Worm (Caenorhabditis elegans) whole organism, young adult: ENCODE measurements around the gene T05E12.9.

Experiments used
- B0019.2 ChIP-seq: fragments of 200-800 bp; sonication (Bioruptor generic); conservative IDR thresholded peaks from 2 replicates; pipeline ENCODE4 v1.3.6; 2022; ENCODE audit warnings: missing genetic modification reagents, missing genetic modification characterization, missing compliant biosample characterization
- B0261.1 ChIP-seq: sonication (generic microtip); optimal IDR thresholded peaks from 2 replicates; lab custom pipeline; 2016; ENCODE audit warnings: mild to moderate bottlenecking, missing genetic modification characterization, moderate library complexity, missing compliant biosample characterization
- C06A6.2 ChIP-seq: fragments of 200-800 bp; sonication (Bioruptor generic); conservative IDR thresholded peaks from 2 replicates; pipeline ENCODE4 v1.3.6; 2022; ENCODE audit warnings: missing genetic modification characterization, missing compliant biosample characterization
- F10E7.11 ChIP-seq: sonication (generic microtip); optimal IDR thresholded peaks from 2 replicates; lab custom pipeline; 2017; ENCODE audit warnings: mild to moderate bottlenecking, missing genetic modification characterization, moderate library complexity, missing compliant biosample characterization
- F37B4.10 ChIP-seq: fragments of 200-800 bp; sonication (Bioruptor generic); IDR thresholded peaks from 2 replicates; pipeline ENCODE4 v1.3.6; 2022; ENCODE audit warnings: missing genetic modification characterization, missing compliant biosample characterization
- F39B2.1 ChIP-seq: fragments of 200-800 bp; sonication (Bioruptor generic); IDR thresholded peaks from 2 replicates; pipeline ENCODE4 v1.3.6; 2022; ENCODE audit warnings: missing genetic modification reagents, missing genetic modification characterization, missing compliant biosample characterization
- Y79H2A.3 ChIP-seq: fragments of 200-800 bp; sonication (Bioruptor generic); conservative IDR thresholded peaks from 2 replicates; pipeline ENCODE4 v1.3.6; 2022; ENCODE audit warnings: missing genetic modification reagents, missing genetic modification characterization, missing compliant biosample characterization
- ceh-100 ChIP-seq: fragments of 200-800 bp; sonication (Bioruptor generic); IDR thresholded peaks from 2 replicates; pipeline ENCODE4 v1.3.6; 2022; ENCODE audit warnings: missing genetic modification reagents, missing genetic modification characterization, missing compliant biosample characterization
- ceh-79 ChIP-seq: sonication (generic microtip); optimal IDR thresholded peaks from 2 replicates; lab custom pipeline; 2017; ENCODE audit warnings: mild to moderate bottlenecking, missing genetic modification characterization, missing compliant biosample characterization
- egl-44 ChIP-seq: fragments of 200-800 bp; sonication (Bioruptor generic); IDR thresholded peaks from 2 replicates; pipeline ENCODE4 v1.3.6; 2022; ENCODE audit warnings: missing genetic modification reagents, missing genetic modification characterization, missing compliant biosample characterization
- egrh-3 ChIP-seq: fragments of 200-800 bp; sonication (Bioruptor generic); IDR thresholded peaks from 2 replicates; pipeline ENCODE4 v1.3.6; 2022; ENCODE audit warnings: missing genetic modification reagents, missing genetic modification characterization, missing compliant biosample characterization
- hlh-12 ChIP-seq: sonication (generic microtip); optimal IDR thresholded peaks from 2 replicates; lab custom pipeline; 2016; ENCODE audit warnings: missing genetic modification characterization, missing compliant biosample characterization
- hlh-26 ChIP-seq: fragments of 200-800 bp; sonication (Bioruptor generic); conservative IDR thresholded peaks from 2 replicates; pipeline ENCODE4 v1.3.6; 2022; ENCODE audit warnings: missing genetic modification reagents, missing genetic modification characterization, missing compliant biosample characterization
- hmg-1.2 ChIP-seq: fragments of 200-800 bp; sonication (Bioruptor generic); IDR thresholded peaks from 2 replicates; pipeline ENCODE4 v1.3.6; 2022; ENCODE audit warnings: missing genetic modification reagents, missing genetic modification characterization, missing compliant biosample characterization
- hsf-1 ChIP-seq: fragments of 200-800 bp; sonication (Bioruptor generic); IDR thresholded peaks from 2 replicates; pipeline ENCODE4 v1.3.6; 2022; ENCODE audit warnings: missing genetic modification reagents, missing genetic modification characterization, missing compliant biosample characterization
- lin-54 ChIP-seq: fragments of 200-800 bp; sonication (Bioruptor generic); optimal IDR thresholded peaks from 2 replicates; lab custom pipeline; 2018; ENCODE audit warnings: mild to moderate bottlenecking, missing genetic modification characterization, missing compliant biosample characterization
- lsl-1 ChIP-seq: fragments of 200-800 bp; sonication (Bioruptor generic); optimal IDR thresholded peaks from 2 replicates; lab custom pipeline; 2018; ENCODE audit warnings: mild to moderate bottlenecking, missing genetic modification characterization, moderate library complexity, missing compliant biosample characterization
- lsy-27 ChIP-seq: sonication (generic microtip); optimal IDR thresholded peaks from 2 replicates; lab custom pipeline; 2017; ENCODE audit warnings: missing genetic modification characterization, mild to moderate bottlenecking, missing compliant biosample characterization, antibody characterized with exemption, missing genotype, borderline replicate concordance; ENCODE audit not compliant: insufficient read depth
- madf-3 ChIP-seq: fragments of 200-800 bp; sonication (Bioruptor generic); IDR thresholded peaks from 2 replicates; pipeline ENCODE4 v1.3.6; 2022; ENCODE audit warnings: missing genetic modification reagents, missing genetic modification characterization, missing compliant biosample characterization
- madf-6 ChIP-seq: fragments of 200-800 bp; sonication (Bioruptor generic); IDR thresholded peaks from 2 replicates; pipeline ENCODE4 v1.3.6; 2022; ENCODE audit warnings: missing genetic modification reagents, missing genetic modification characterization, missing compliant biosample characterization
- madf-8 ChIP-seq: fragments of 200-800 bp; sonication (Bioruptor generic); conservative IDR thresholded peaks from 2 replicates; pipeline ENCODE4 v1.3.6; 2022; ENCODE audit warnings: missing genetic modification reagents, missing genetic modification characterization, missing compliant biosample characterization
- mel-28 ChIP-seq: sonication (generic microtip); optimal IDR thresholded peaks from 2 replicates; lab custom pipeline; 2016; ENCODE audit warnings: borderline replicate concordance, mild to moderate bottlenecking, missing genetic modification characterization, missing compliant biosample characterization
- mes-4 ChIP-seq: sonication (generic microtip); optimal IDR thresholded peaks from 2 replicates; lab custom pipeline; 2016; ENCODE audit warnings: missing genotype, missing genetic modification characterization, missing compliant biosample characterization
- nfya-2 ChIP-seq: fragments of 200-800 bp; sonication (Bioruptor generic); IDR thresholded peaks from 2 replicates; pipeline ENCODE4 v1.3.6; 2022; ENCODE audit warnings: missing genetic modification reagents, missing genetic modification characterization, missing compliant biosample characterization
- nfyb-1 ChIP-seq: fragments of 200-800 bp; sonication (Bioruptor generic); IDR thresholded peaks from 2 replicates; pipeline ENCODE4 v1.3.6; 2022; ENCODE audit warnings: missing genetic modification reagents, missing genetic modification characterization, missing compliant biosample characterization
- pbrm-1 ChIP-seq: fragments of 200-800 bp; sonication (Bioruptor generic); IDR thresholded peaks from 2 replicates; pipeline ENCODE4 v1.3.6; 2022; ENCODE audit warnings: missing genetic modification reagents, missing genetic modification characterization, missing compliant biosample characterization
- rpc-1 ChIP-seq, 2 experiments: fragments of 150-350 bp in 1 of 2; sonication (generic microtip) in 1 of 2; optimal IDR thresholded peaks; 2 replicates each; lab custom pipeline; 2014 to 2018; ENCODE audit warnings: missing biosample characterization in 1 of 2, missing genetic modification characterization in 1 of 2, missing genetic modification reagents in 1 of 2, missing genotype in 1 of 2
- sdz-38 ChIP-seq: sonication (generic microtip); optimal IDR thresholded peaks from 2 replicates; lab custom pipeline; 2016; ENCODE audit warnings: missing genotype, missing genetic modification characterization, missing compliant biosample characterization
- snpc-4 ChIP-seq, 5 experiments: fragments of 150-350 bp in 1 of 5; sonication (generic microtip) in 4 of 5; optimal IDR thresholded peaks; 2 replicates each; lab custom pipeline; 2014 to 2018; ENCODE audit warnings: missing genetic modification characterization in 5 of 5, missing biosample characterization in 3 of 5, antibody characterized with exemption in 2 of 5, mild to moderate bottlenecking in 2 of 5, missing compliant biosample characterization in 2 of 5, missing genotype in 2 of 5, moderate library complexity in 2 of 5, missing genetic modification reagents in 1 of 5
- tlf-1 ChIP-seq: fragments of 200-800 bp; sonication (Bioruptor generic); optimal IDR thresholded peaks from 2 replicates; lab custom pipeline; 2018; ENCODE audit warnings: mild to moderate bottlenecking, missing genetic modification characterization, missing compliant biosample characterization
- unc-130 ChIP-seq: sonication (generic microtip); optimal IDR thresholded peaks from 2 replicates; lab custom pipeline; 2016; ENCODE audit warnings: missing genetic modification reagents, missing genetic modification characterization, missing compliant biosample characterization
- xnd-1 ChIP-seq: sonication (generic microtip); optimal IDR thresholded peaks from 2 replicates; lab custom pipeline; 2016; ENCODE audit warnings: missing genotype, missing genetic modification reagents, missing genetic modification characterization, missing compliant biosample characterization
- ztf-6 ChIP-seq: fragments of 200-800 bp; sonication (Bioruptor generic); IDR thresholded peaks from 2 replicates; pipeline ENCODE4 v1.3.6; 2022; ENCODE audit warnings: missing genetic modification reagents, missing genetic modification characterization, missing compliant biosample characterization

T05E12.9 gene

DNA sequence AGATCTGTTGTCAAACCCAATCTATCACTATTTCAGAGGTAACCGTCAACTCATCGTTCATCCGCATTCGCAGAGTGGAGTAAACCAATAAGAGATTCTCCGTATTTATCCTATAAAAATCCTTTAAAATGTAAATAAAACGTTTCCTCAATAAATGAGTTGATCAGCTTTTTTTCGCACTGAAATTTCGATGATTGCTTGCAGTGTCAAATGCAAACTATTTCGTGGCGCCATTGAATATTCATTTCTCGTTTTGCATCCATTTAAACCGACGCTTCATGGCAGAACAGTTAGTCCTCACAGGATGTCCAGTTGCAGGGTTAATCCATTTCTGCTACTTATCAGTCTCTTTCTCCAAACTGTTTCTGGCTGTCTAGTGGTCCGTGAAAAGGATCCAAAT lies 21.0 kb downstream of the T05E12.9 start, which contains the start of gene F28B1.9:
Gene F28B1.9, plus strand, starts transcription at position 301 of the 400 bp plus-strand sequence.
- TF ChIP-seq F39B2.1 (no peak), ceh-79 (tag; lab: Kevin White, UChicago) (no peak), Y79H2A.3 (GFP tag; lab: Robert Waterston, UW) (no peak), tlf-1 (GFP tag; lab: Kevin White, UChicago) (no peak)

ce11 chrV:17059987-17060386 lies 22.6 kb downstream of the T05E12.9 start, which contains the start of gene sri-66:
Gene sri-66, plus strand, starts transcription at chrV:17060287.
- no peak for TF ChIP-seq unc-130 (GFP tag; lab: Kevin White, UChicago)
- TF ChIP-seq, all 124 proteins: peak for 0

DNA sequence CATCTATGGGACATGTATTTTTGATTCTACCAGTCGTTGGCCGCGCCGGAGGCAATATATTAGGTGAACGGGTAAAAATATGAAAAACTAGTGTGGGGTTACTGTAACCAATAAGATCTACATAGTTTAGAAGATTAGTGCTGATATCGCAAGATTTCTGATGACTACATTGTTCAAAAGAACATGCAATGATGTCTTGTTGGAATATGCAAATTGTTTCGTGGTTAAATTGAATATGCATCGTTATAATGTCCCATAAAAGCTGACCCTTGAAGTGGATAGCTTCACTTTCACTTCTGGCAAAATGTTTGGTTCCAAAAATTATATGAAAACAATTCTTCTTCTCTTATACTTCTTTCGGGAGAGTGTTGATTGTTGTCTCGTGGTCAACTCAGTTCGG lies 38.1 kb downstream of the T05E12.9 start, which contains the start of gene F28B1.2:
Gene F28B1.2, plus strand, starts transcription at position 301 of the 400 bp plus-strand sequence.
- no peak for TF ChIP-seq egl-44 (GFP tag; lab: Robert Waterston, UW)
- no peak for TF ChIP-seq Y79H2A.3 (GFP tag; lab: Robert Waterston, UW)
- TF ChIP-seq mes-4 (tag; lab: Kevin White, UChicago): no peak
- TF ChIP-seq B0019.2 (GFP tag; lab: Robert Waterston, UW): no peak
- no peak for TF ChIP-seq madf-6
- no peak for TF ChIP-seq F10E7.11 (tag; lab: Kevin White, UChicago)
- no peak for TF ChIP-seq B0261.1 (tag; lab: Kevin White, UChicago)
- TF ChIP-seq lsl-1 (GFP tag; lab: Kevin White, UChicago): no peak
- TF ChIP-seq C06A6.2 (GFP tag; lab: Robert Waterston, UW): no peak
- TF ChIP-seq nfyb-1 (GFP tag; lab: Robert Waterston, UW): no peak

DNA sequence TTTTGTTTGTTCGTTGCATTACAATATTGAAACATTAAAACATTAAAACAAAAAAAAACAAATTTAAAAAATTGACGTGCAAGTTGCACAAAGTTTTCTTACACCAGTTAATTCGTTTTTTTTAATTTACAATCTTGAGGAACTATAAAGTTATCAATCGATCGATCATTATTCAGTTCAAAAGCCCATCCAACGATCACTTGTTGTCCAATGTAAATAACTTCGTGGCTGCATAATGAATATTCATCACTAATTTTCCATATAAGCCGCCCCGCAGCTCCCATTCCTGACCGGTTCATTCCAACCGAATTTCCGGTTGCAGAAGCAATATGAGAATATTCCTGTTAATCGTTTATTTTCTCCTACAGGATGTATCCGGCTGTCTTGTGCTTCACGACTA lies 40.4 kb downstream of the T05E12.9 start, which contains the start of gene hpo-33:
Gene hpo-33, plus strand, starts transcription at position 301 of the 400 bp plus-strand sequence.
- TF ChIP-seq mes-4 (tag; lab: Kevin White, UChicago) (no peak), madf-8 (GFP tag; lab: Robert Waterston, UW) (no peak), hlh-26 (GFP tag; lab: Robert Waterston, UW) (no peak), madf-3 (GFP tag; lab: Robert Waterston, UW) (no peak), ceh-100 (GFP tag; lab: Robert Waterston, UW) (no peak)

ce11 chrV:17035850-17036249 lies 46.8 kb downstream of the T05E12.9 start, which contains the start of gene srz-94:
Gene srz-94, minus strand, starts transcription at chrV:17035950.
- TF ChIP-seq sdz-38 (tag; lab: Kevin White, UChicago) (no peak), rpc-1 (optimal IDR thresholded peaks at IDR 0.05; lab: Kevin White, UChicago) (no peak), rpc-1 (tag; optimal IDR thresholded peaks at IDR 0.05; lab: Kevin White, UChicago) (no peak), C06A6.2 (GFP tag; lab: Robert Waterston, UW) (no peak), egrh-3 (GFP tag; lab: Robert Waterston, UW) (no peak), lin-54 (no peak), pbrm-1 (GFP tag; lab: Robert Waterston, UW) (no peak), mes-4 (tag; lab: Kevin White, UChicago) (no peak), ceh-100 (GFP tag; lab: Robert Waterston, UW) (no peak), snpc-4 (GFP tag; optimal IDR thresholded peaks at IDR 0.05; lab: Kevin White, UChicago) (no peak), snpc-4 (tag; optimal IDR thresholded peaks at IDR 0.05; lab: Kevin White, UChicago) (no peak), mel-28 (tag; lab: Kevin White, UChicago) (no peak), ztf-6 (GFP tag; lab: Robert Waterston, UW) (no peak), F37B4.10 (GFP tag; lab: Robert Waterston, UW) (no peak), hsf-1 (GFP tag; lab: Robert Waterston, UW) (no peak), xnd-1 (tag; lab: Kevin White, UChicago) (no peak), hmg-1.2 (no peak), hlh-12 (tag; lab: Kevin White, UChicago) (no peak), lsy-27 (tag; lab: Kevin White, UChicago) (no peak), egl-44 (GFP tag; lab: Robert Waterston, UW) (no peak), nfya-2 (GFP tag; lab: Robert Waterston, UW) (no peak)
